Worm (Caenorhabditis elegans): ENCODE results near the gene Y47D7A.18.

DNA sequence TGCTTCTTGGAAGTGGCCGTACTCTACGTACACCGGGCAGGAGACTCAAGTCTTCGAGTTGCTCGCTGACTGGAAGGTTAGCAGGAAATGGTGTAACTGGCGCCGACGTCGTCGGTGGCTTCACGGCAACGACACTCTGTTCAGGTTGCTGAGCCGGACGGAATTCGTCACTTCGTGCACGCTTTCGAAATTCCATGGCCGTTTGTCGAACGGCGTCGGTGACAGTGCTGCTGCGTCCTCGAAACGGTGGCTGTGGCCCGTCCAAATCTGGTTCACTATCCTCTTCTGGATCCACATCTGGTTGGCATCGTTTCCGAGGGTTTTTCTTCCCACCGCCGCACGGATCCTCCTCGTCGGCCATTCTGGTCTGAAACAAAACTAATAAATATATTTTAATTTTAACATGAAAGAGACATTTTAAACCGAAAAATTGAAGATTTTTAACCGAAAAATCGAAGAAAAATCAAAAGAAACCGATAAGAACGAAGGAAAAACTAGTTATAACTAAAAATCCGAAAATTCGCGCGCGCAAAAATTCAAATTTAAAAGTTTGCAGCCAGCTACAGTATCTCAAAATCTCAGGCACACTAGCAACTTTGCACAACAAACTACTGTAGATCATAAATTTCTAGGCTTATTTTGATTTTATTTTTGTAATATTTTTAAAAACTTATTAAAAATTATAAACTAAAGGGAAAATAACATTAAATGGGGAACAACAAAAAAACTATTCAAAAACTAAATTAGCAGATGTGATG, 40.6 kb downstream of the Y47D7A.18 start, which contains the start of gene F32D1.7:
- TF ChIP-seq nhr-28 (tag; optimal IDR thresholded peaks at IDR 0.05) (no peak), ceh-83 (GFP tag; optimal IDR thresholded peaks at IDR 0.05) (no peak), lin-13 (tag; optimal IDR thresholded peaks at IDR 0.05) (no peak), pha-4 (tag; optimal IDR thresholded peaks at IDR 0.05) (no peak), nhr-237 (tag; optimal IDR thresholded peaks at IDR 0.05) (no peak)
